Worm (Caenorhabditis elegans) whole organism, L1 larva: ENCODE data around the gene F41E6.5.
A peak's percentile ranks its signal among the peaks of the same experiment; 100 is the strongest.

Source experiments
- C04F5.9 ChIP-seq: sonication (generic microtip); optimal IDR thresholded peaks from 2 replicates; lab custom pipeline; 2016; ENCODE audit warnings: missing genetic modification characterization, missing compliant biosample characterization
- C16A3.4 ChIP-seq: fragments of 150-350 bp; optimal IDR thresholded peaks from 2 replicates; lab custom pipeline; 2014; ENCODE audit warnings: missing biosample characterization, missing genetic modification characterization
- C34B4.2 ChIP-seq: sonication (generic microtip); optimal IDR thresholded peaks from 2 replicates; lab custom pipeline; 2017; ENCODE audit warnings: mild to moderate bottlenecking, missing genetic modification characterization, missing compliant biosample characterization
- aly-2 ChIP-seq: fragments of 150-350 bp; optimal IDR thresholded peaks from 2 replicates; lab custom pipeline; 2014; ENCODE audit warnings: missing biosample characterization, missing genetic modification characterization
- blmp-1 ChIP-seq: fragments of 150-350 bp; optimal IDR thresholded peaks from 2 replicates; lab custom pipeline; 2014; ENCODE audit warnings: missing biosample characterization, missing genetic modification characterization
- ceh-63 ChIP-seq: fragments of 200-800 bp; sonication (Bioruptor generic); optimal IDR thresholded peaks from 2 replicates; lab custom pipeline; 2018; ENCODE audit warnings: mild to moderate bottlenecking, missing genetic modification characterization, missing compliant biosample characterization
- dpl-1 ChIP-seq, 3 experiments: fragments of 150-350 bp in 2 of 3; sonication (generic microtip) in 1 of 3; optimal IDR thresholded peaks; 2 replicates each; lab custom pipeline; 2014 to 2017; ENCODE audit warnings: missing biosample characterization in 3 of 3, missing genetic modification characterization in 3 of 3, missing genetic modification reagents in 3 of 3
- efl-1 ChIP-seq, 4 experiments: fragments of 150-350 bp; optimal IDR thresholded peaks in 3 of 4; peaks in 1 of 4; 1 replicate in 1 of 4; 2 replicates in 3 of 4; lab custom pipeline; 2014; ENCODE audit warnings: missing biosample characterization in 2 of 4, missing genetic modification characterization in 2 of 4, missing genetic modification reagents in 2 of 4
- egl-27 ChIP-seq, 2 experiments: fragments of 150-350 bp in 1 of 2; sonication (generic microtip); optimal IDR thresholded peaks; 3 replicates each; lab custom pipeline; 2017 to 2018; ENCODE audit warnings: missing biosample characterization in 2 of 2, missing genetic modification characterization in 2 of 2, missing genetic modification reagents in 2 of 2
- elt-2 ChIP-seq: sonication (generic microtip); optimal IDR thresholded peaks from 2 replicates; lab custom pipeline; 2016; ENCODE audit warnings: missing genetic modification characterization, mild to moderate bottlenecking, inconsistent platforms, missing compliant biosample characterization, missing genetic modification reagents
- fkh-10 ChIP-seq: sonication (generic microtip); optimal IDR thresholded peaks from 2 replicates; lab custom pipeline; 2017; ENCODE audit warnings: missing biosample characterization, missing genetic modification reagents, missing genetic modification characterization
- fkh-4 ChIP-seq: sonication (generic microtip); optimal IDR thresholded peaks from 2 replicates; lab custom pipeline; 2016; ENCODE audit warnings: missing compliant biosample characterization, missing genetic modification characterization, borderline replicate concordance
- grh-1 ChIP-seq: fragments of 200-800 bp; sonication (Bioruptor generic); IDR thresholded peaks from 2 replicates; pipeline ENCODE4 v1.3.6; 2022; ENCODE audit warnings: missing genetic modification reagents, missing genetic modification characterization, missing compliant biosample characterization
- hlh-17 ChIP-seq: fragments of 200-800 bp; sonication (Bioruptor generic); optimal IDR thresholded peaks from 2 replicates; lab custom pipeline; 2018; ENCODE audit warnings: missing genetic modification characterization, mild to moderate bottlenecking, missing compliant biosample characterization, moderate library complexity, borderline replicate concordance
- hlh-4 ChIP-seq: sonication (generic microtip); optimal IDR thresholded peaks from 2 replicates; lab custom pipeline; 2016; ENCODE audit warnings: mild to moderate bottlenecking, missing genetic modification characterization, missing compliant biosample characterization
- hpl-2 ChIP-seq: fragments of 150-350 bp; optimal IDR thresholded peaks from 2 replicates; lab custom pipeline; 2014; ENCODE audit warnings: missing biosample characterization, missing genetic modification reagents, missing genetic modification characterization
- irx-1 ChIP-seq: sonication (generic microtip); optimal IDR thresholded peaks from 2 replicates; lab custom pipeline; 2016; ENCODE audit warnings: missing genetic modification characterization, missing compliant biosample characterization
- isw-1 ChIP-seq: fragments of 200-800 bp; sonication (Bioruptor generic); IDR thresholded peaks from 2 replicates; pipeline ENCODE4 v1.3.6; 2022; ENCODE audit warnings: missing genetic modification characterization, missing compliant biosample characterization
- lin-13 ChIP-seq: fragments of 150-350 bp; optimal IDR thresholded peaks from 2 replicates; lab custom pipeline; 2014; ENCODE audit warnings: missing biosample characterization, missing genetic modification reagents, missing genetic modification characterization
- lin-14 ChIP-seq: fragments of 200-800 bp; sonication (Bioruptor generic); optimal IDR thresholded peaks from 2 replicates; lab custom pipeline; 2018; ENCODE audit warnings: mild to moderate bottlenecking, missing genetic modification characterization, moderate library complexity, missing compliant biosample characterization
- lin-15B ChIP-seq: fragments of 150-350 bp; sonication (generic microtip); optimal IDR thresholded peaks from 3 replicates; lab custom pipeline; 2014; ENCODE audit warnings: missing biosample characterization, missing genetic modification characterization
- lin-35 ChIP-seq, 2 experiments: fragments of 150-350 bp; optimal IDR thresholded peaks; 2 replicates each; lab custom pipeline; 2014; ENCODE audit warnings: missing biosample characterization in 2 of 2, missing genetic modification characterization in 2 of 2, missing genetic modification reagents in 2 of 2
- lin-39 ChIP-seq: fragments of 150-350 bp; optimal IDR thresholded peaks from 2 replicates; lab custom pipeline; 2014; ENCODE audit warnings: missing biosample characterization, missing genetic modification reagents, missing genetic modification characterization
- lir-3 ChIP-seq: sonication (generic microtip); optimal IDR thresholded peaks from 2 replicates; lab custom pipeline; 2016; ENCODE audit warnings: mild to moderate bottlenecking, missing genetic modification characterization, moderate library complexity, missing compliant biosample characterization; ENCODE audit not compliant: poor library complexity
- mdl-1 ChIP-seq, 2 experiments: fragments of 150-350 bp; optimal IDR thresholded peaks; 2 replicates each; lab custom pipeline; 2014 to 2017; ENCODE audit warnings: missing biosample characterization in 2 of 2, missing genetic modification characterization in 2 of 2, inconsistent platforms in 1 of 2
- mep-1 ChIP-seq: fragments of 150-350 bp; optimal IDR thresholded peaks from 2 replicates; lab custom pipeline; 2014; ENCODE audit warnings: missing biosample characterization, missing genetic modification characterization
- nhr-11 ChIP-seq: fragments of 150-350 bp; optimal IDR thresholded peaks from 2 replicates; lab custom pipeline; 2014; ENCODE audit warnings: missing biosample characterization, missing genetic modification characterization
- nhr-12 ChIP-seq: sonication (generic microtip); optimal IDR thresholded peaks from 2 replicates; lab custom pipeline; 2017; ENCODE audit warnings: missing biosample characterization, missing genetic modification characterization
- nhr-19 ChIP-seq: fragments of 200-800 bp; sonication (Bioruptor generic); conservative IDR thresholded peaks from 2 replicates; pipeline ENCODE4 v1.3.6; 2022; ENCODE audit warnings: missing genetic modification characterization, missing compliant biosample characterization
- nhr-20 ChIP-seq: sonication (generic microtip); optimal IDR thresholded peaks from 2 replicates; lab custom pipeline; 2016; ENCODE audit warnings: mild to moderate bottlenecking, missing genetic modification characterization, missing compliant biosample characterization
- nhr-28 ChIP-seq: fragments of 150-350 bp; optimal IDR thresholded peaks from 2 replicates; lab custom pipeline; 2014; ENCODE audit warnings: missing biosample characterization, missing genetic modification characterization
- nhr-47 ChIP-seq: sonication (generic microtip); optimal IDR thresholded peaks from 2 replicates; lab custom pipeline; 2016; ENCODE audit warnings: mild to moderate bottlenecking, missing genetic modification characterization, moderate library complexity, missing compliant biosample characterization
- nhr-76 ChIP-seq: sonication (generic microtip); optimal IDR thresholded peaks from 2 replicates; lab custom pipeline; 2017; ENCODE audit warnings: missing biosample characterization, missing genetic modification characterization
- nhr-84 ChIP-seq: sonication (generic microtip); optimal IDR thresholded peaks from 2 replicates; lab custom pipeline; 2017; ENCODE audit warnings: missing biosample characterization, missing genetic modification characterization
- nhr-85 ChIP-seq: sonication (generic microtip); peaks from one replicate; lab custom pipeline; 2016; ENCODE audit warnings: missing genetic modification characterization, inconsistent platforms, missing compliant biosample characterization
- nhr-90 ChIP-seq: sonication (generic microtip); optimal IDR thresholded peaks from 2 replicates; lab custom pipeline; 2016; ENCODE audit warnings: mild to moderate bottlenecking, missing genetic modification characterization, missing compliant biosample characterization; ENCODE audit not compliant: poor library complexity
- pag-3 ChIP-seq: sonication (generic microtip); optimal IDR thresholded peaks from 2 replicates; lab custom pipeline; 2017; ENCODE audit warnings: missing genetic modification characterization, mild to moderate bottlenecking, missing compliant biosample characterization, antibody characterized with exemption, borderline replicate concordance; ENCODE audit not compliant: insufficient read depth
- pax-3 ChIP-seq: fragments of 200-800 bp; sonication (Bioruptor generic); optimal IDR thresholded peaks from 2 replicates; lab custom pipeline; 2018; ENCODE audit warnings: mild to moderate bottlenecking, missing genetic modification characterization, moderate library complexity, missing compliant biosample characterization
- pqm-1 ChIP-seq: sonication (generic microtip); optimal IDR thresholded peaks from 3 replicates; lab custom pipeline; 2017; ENCODE audit warnings: missing biosample characterization, missing genetic modification characterization
- rnt-1 ChIP-seq: sonication (generic microtip); optimal IDR thresholded peaks from 2 replicates; lab custom pipeline; 2016; ENCODE audit warnings: mild to moderate bottlenecking, missing genetic modification characterization, moderate library complexity, missing compliant biosample characterization
- snu-23 ChIP-seq: sonication (generic microtip); optimal IDR thresholded peaks from 2 replicates; lab custom pipeline; 2016; ENCODE audit warnings: missing genetic modification characterization, missing compliant biosample characterization
- sptf-1 ChIP-seq: fragments of 150-350 bp; optimal IDR thresholded peaks from 2 replicates; lab custom pipeline; 2014; ENCODE audit warnings: missing biosample characterization, missing genetic modification characterization
- sup-37 ChIP-seq: fragments of 200-800 bp; sonication (Bioruptor generic); optimal IDR thresholded peaks from 2 replicates; lab custom pipeline; 2018; ENCODE audit warnings: mild to moderate bottlenecking, missing genetic modification characterization, missing compliant biosample characterization
- swsn-7 ChIP-seq: sonication (generic microtip); optimal IDR thresholded peaks from 2 replicates; lab custom pipeline; 2016; ENCODE audit warnings: missing genetic modification characterization, missing compliant biosample characterization
- tbx-2 ChIP-seq: sonication (generic microtip); optimal IDR thresholded peaks from 2 replicates; lab custom pipeline; 2016; ENCODE audit warnings: missing genetic modification characterization, missing compliant biosample characterization
- unc-130 ChIP-seq: fragments of 150-350 bp; optimal IDR thresholded peaks from 2 replicates; lab custom pipeline; 2017; ENCODE audit warnings: missing biosample characterization, missing genetic modification characterization, inconsistent platforms
- unc-62 ChIP-seq: fragments of 150-350 bp; optimal IDR thresholded peaks from 2 replicates; lab custom pipeline; 2014; ENCODE audit warnings: missing biosample characterization, missing genetic modification reagents, missing genetic modification characterization
- unc-98 ChIP-seq: fragments of 200-800 bp; sonication (Bioruptor generic); IDR thresholded peaks from 2 replicates; pipeline ENCODE4 v1.3.6; 2022; ENCODE audit warnings: missing genetic modification characterization, missing compliant biosample characterization
- zip-4 ChIP-seq: fragments of 200-800 bp; sonication (Bioruptor generic); optimal IDR thresholded peaks from 2 replicates; lab custom pipeline; 2018; ENCODE audit warnings: mild to moderate bottlenecking, missing genetic modification characterization, moderate library complexity, missing compliant biosample characterization
- ztf-11 ChIP-seq, 2 experiments: sonication (generic microtip); optimal IDR thresholded peaks; 2 replicates each; lab custom pipeline; 2016 to 2017; ENCODE audit warnings: missing genetic modification characterization in 2 of 2, missing biosample characterization in 1 of 2, missing compliant biosample characterization in 1 of 2
- ztf-4 ChIP-seq: fragments of 150-350 bp; optimal IDR thresholded peaks from 2 replicates; lab custom pipeline; 2014; ENCODE audit warnings: missing biosample characterization, missing genetic modification characterization

Gene F41E6.5

ce11 chrV:8606099-8606696 is 2.9 kb downstream of the F41E6.5 start, which contains the start of gene vps-60 (continued):
- TF ChIP-seq hlh-4 (tag; lab: Kevin White, UChicago) (no peak), hpl-2 (peak; percentile 34), lin-35 (GFP tag; optimal IDR thresholded peaks at IDR 0.05; lab: Kevin White, UChicago) (peak; percentile 87 to 90), isw-1 (GFP tag; lab: Robert Waterston, UW) (peak; percentile 94), snu-23 (peak; percentile 96), egl-27 (tag; optimal IDR thresholded peaks at IDR 0.05; lab: Kevin White, UChicago) (peak; percentile 52 to 57), lin-15B (tag; lab: Kevin White, UChicago) (peak; percentile 80), irx-1 (tag; lab: Kevin White, UChicago) (peak; percentile 79), nhr-84 (tag; lab: Kevin White, UChicago) (no peak), fkh-4 (tag; lab: Kevin White, UChicago) (no peak), C16A3.4 (tag; lab: Kevin White, UChicago) (peak; percentile 90), pag-3 (tag; lab: Kevin White, UChicago) (no peak), C04F5.9 (peak; percentile 29), fkh-10 (GFP tag; lab: Kevin White, UChicago) (peak; percentile 85), hlh-17 (GFP tag; lab: Kevin White, UChicago) (no peak), rnt-1 (tag; lab: Kevin White, UChicago) (peak; percentile 89), nhr-12 (no peak), sptf-1 (no peak), nhr-20 (tag; lab: Kevin White, UChicago) (peak; percentile 96), lin-14 (GFP tag; lab: Kevin White, UChicago) (peak; percentile 98), nhr-11 (tag; lab: Kevin White, UChicago) (peak; percentile 37), nhr-76 (tag; lab: Kevin White, UChicago) (peak; percentile 2), unc-130 (tag; lab: Kevin White, UChicago) (peak; percentile 89), nhr-19 (peak; percentile 93), mep-1 (tag; lab: Kevin White, UChicago) (peak; percentile 80), nhr-85 (tag; lab: Kevin White, UChicago) (peak; percentile 96), swsn-7 (peak; percentile 94), dpl-1 (GFP tag; optimal IDR thresholded peaks at IDR 0.05; lab: Kevin White, UChicago) (peak; percentile 73 to 82 (median 81)), sup-37 (GFP tag; lab: Kevin White, UChicago) (no peak), C34B4.2 (tag; lab: Kevin White, UChicago) (no peak), efl-1 (optimal IDR thresholded peaks at IDR 0.05; lab: Kevin White, UChicago) (peak; percentile 84 to 89), efl-1 (GFP tag; optimal IDR thresholded peaks at IDR 0.05 in 1 of 2; lab: Kevin White, UChicago) (peak; percentile 68 to 96), unc-62 (GFP tag; lab: Kevin White, UChicago) (no peak), lin-13 (GFP tag; lab: Kevin White, UChicago) (peak; percentile 89), lin-39 (tag; lab: Kevin White, UChicago) (peak; percentile 48), pax-3 (tag; lab: Kevin White, UChicago) (peak; percentile 87), tbx-2 (tag; lab: Kevin White, UChicago) (peak; percentile 95), nhr-28 (tag; lab: Kevin White, UChicago) (no peak), ztf-4 (tag; lab: Kevin White, UChicago) (peak; percentile 77), ceh-63 (GFP tag; lab: Kevin White, UChicago) (no peak), ztf-11 (tag; optimal IDR thresholded peaks at IDR 0.05; lab: Kevin White, UChicago) (peak in 1 of 2 experiments; percentile 46), nhr-90 (tag; lab: Kevin White, UChicago) (peak; percentile 86), lir-3 (tag; lab: Kevin White, UChicago) (peak; percentile 60), grh-1 (GFP tag; lab: Robert Waterston, UW) (peak; percentile 75), aly-2 (tag; lab: Kevin White, UChicago) (peak; percentile 67), unc-98 (GFP tag; lab: Robert Waterston, UW) (no peak), mdl-1 (tag; optimal IDR thresholded peaks at IDR 0.05; lab: Kevin White, UChicago) (peak in 1 of 2 experiments; percentile 77), elt-2 (tag; lab: Kevin White, UChicago) (peak; percentile 79), nhr-47 (tag; lab: Kevin White, UChicago) (peak; percentile 94), pqm-1 (tag; lab: Kevin White, UChicago) (no peak), blmp-1 (tag; lab: Kevin White, UChicago) (peak; percentile 97), zip-4 (GFP tag; lab: Kevin White, UChicago) (peak; percentile 55)
